Worm (Caenorhabditis elegans): Measurements from ENCODE around the gene srb-1.

srb-1 gene

ce11 chrII:5120612-5121011 lies 50.2 kb downstream of the srb-1 start:
- peak; percentile 7 for TF ChIP-seq unc-62 (GFP tag; optimal IDR thresholded peaks at IDR 0.05)
- TF ChIP-seq ztf-11 (tag; optimal IDR thresholded peaks at IDR 0.05) = no peak
